Worm (Caenorhabditis elegans) whole organism, midembryonic: ENCODE results near the gene K02F3.2.

ENCODE experiments used
- T22C8.4 ChIP-seq: fragments of 200-800 bp; sonication (Bioruptor generic); IDR thresholded peaks from 2 replicates; pipeline ENCODE4 v1.3.6; 2022; ENCODE audit warnings: missing genetic modification characterization, missing compliant biosample characterization
- cog-1 ChIP-seq: sonication (generic microtip); optimal IDR thresholded peaks from 2 replicates; lab custom pipeline; 2016; ENCODE audit warnings: missing genetic modification characterization, missing compliant biosample characterization
- flt-1 ChIP-seq: fragments of 200-800 bp; sonication (Bioruptor generic); IDR thresholded peaks from 2 replicates; pipeline ENCODE4 v1.3.6; 2022; ENCODE audit warnings: missing genetic modification characterization, missing compliant biosample characterization
- klf-2 ChIP-seq: fragments of 200-800 bp; sonication (Bioruptor generic); conservative IDR thresholded peaks from 2 replicates; pipeline ENCODE4 v1.3.6; 2022; ENCODE audit warnings: missing genetic modification reagents, missing genetic modification characterization, missing compliant biosample characterization
- med-1 ChIP-seq: sonication (generic microtip); optimal IDR thresholded peaks from 2 replicates; lab custom pipeline; 2017; ENCODE audit warnings: missing genetic modification characterization, mild to moderate bottlenecking, missing compliant biosample characterization, antibody characterized with exemption, missing genetic modification reagents; ENCODE audit not compliant: insufficient read depth
- ref-1 ChIP-seq: fragments of 200-800 bp; sonication (Bioruptor generic); conservative IDR thresholded peaks from 2 replicates; pipeline ENCODE4 v1.3.6; 2022; ENCODE audit warnings: missing genetic modification reagents, missing genetic modification characterization, missing compliant biosample characterization
- tab-1 ChIP-seq: fragments of 200-800 bp; sonication (Bioruptor generic); IDR thresholded peaks from 2 replicates; pipeline ENCODE4 v1.3.6; 2022; ENCODE audit warnings: missing genetic modification characterization, missing compliant biosample characterization
- ztf-23 ChIP-seq: fragments of 200-800 bp; sonication (Bioruptor generic); IDR thresholded peaks from 2 replicates; pipeline ENCODE4 v1.3.6; 2022; ENCODE audit warnings: missing genetic modification reagents, missing genetic modification characterization, missing compliant biosample characterization
- ztf-29 ChIP-seq: fragments of 200-800 bp; sonication (Bioruptor generic); IDR thresholded peaks from 2 replicates; pipeline ENCODE4 v1.3.6; 2022; ENCODE audit warnings: missing genetic modification reagents, missing genetic modification characterization, missing compliant biosample characterization

Gene K02F3.2

ce11 chrIII:868866-869265 is 23.2 kb downstream of the K02F3.2 start:
- no peak for TF ChIP-seq T22C8.4 (GFP tag; lab: Robert Waterston, UW)
- TF ChIP-seq flt-1 (GFP tag; lab: Robert Waterston, UW) = no peak
- no peak for TF ChIP-seq tab-1 (GFP tag; lab: Robert Waterston, UW)
- no peak for TF ChIP-seq klf-2
- TF ChIP-seq ztf-23 (GFP tag; lab: Robert Waterston, UW) = no peak
- no peak for TF ChIP-seq cog-1 (tag; lab: Kevin White, UChicago)
- no peak for TF ChIP-seq ref-1 (GFP tag; lab: Robert Waterston, UW)
- no peak for TF ChIP-seq med-1
- no peak for TF ChIP-seq ztf-29 (GFP tag; lab: Robert Waterston, UW)

ce11 chrIII:869869-870268 is 24.2 kb downstream of the K02F3.2 start, which contains the start of gene T24C4.2:
TSS of gene T24C4.2 (minus strand) at chrIII:869969.
- TF ChIP-seq flt-1 (GFP tag; lab: Robert Waterston, UW) (no peak), T22C8.4 (GFP tag; lab: Robert Waterston, UW) (0 out of 2 replicates have a peak, but pooled peaks have one; percentile 19)

ce11 chrIII:870555-870954 is 24.9 kb downstream of the K02F3.2 start:
- no peak for TF ChIP-seq T22C8.4 (GFP tag; lab: Robert Waterston, UW)

ce11 chrIII:872373-872772 is 26.7 kb downstream of the K02F3.2 start, which contains the start of the genes T24C4.3 and clc-20:
TSS of gene T24C4.3 (minus strand) at chrIII:872473.
TSS of gene clc-20 (plus strand) at chrIII:872583.
- TF ChIP-seq med-1 (no peak), T22C8.4 (GFP tag; lab: Robert Waterston, UW) (no peak), flt-1 (GFP tag; lab: Robert Waterston, UW) (no peak), cog-1 (tag; lab: Kevin White, UChicago) (no peak)

- TF ChIP-seq cog-1 (tag; lab: Kevin White, UChicago) (no peak), med-1 (no peak), flt-1 (GFP tag; lab: Robert Waterston, UW) (no peak), klf-2 (no peak), tab-1 (GFP tag; lab: Robert Waterston, UW) (no peak), T22C8.4 (GFP tag; lab: Robert Waterston, UW) (no peak), ztf-23 (GFP tag; lab: Robert Waterston, UW) (no peak), ref-1 (GFP tag; lab: Robert Waterston, UW) (no peak)
These were observed 27.8 kb downstream of the K02F3.2 start, which contains the start of gene clc-19 for ce11 chrIII:873432-873831. TSS of gene clc-19 (minus strand) at chrIII:873566.

- TF ChIP-seq ztf-23 (GFP tag; lab: Robert Waterston, UW) (no peak), T22C8.4 (GFP tag; lab: Robert Waterston, UW) (no peak), klf-2 (no peak), ztf-29 (GFP tag; lab: Robert Waterston, UW) (no peak), med-1 (no peak), cog-1 (tag; lab: Kevin White, UChicago) (no peak), tab-1 (GFP tag; lab: Robert Waterston, UW) (no peak), flt-1 (GFP tag; lab: Robert Waterston, UW) (no peak), ref-1 (GFP tag; lab: Robert Waterston, UW) (no peak)
These were observed 34.0 kb downstream of the K02F3.2 start, which contains the start of the genes T24C4.5 and ucr-2.3 for ce11 chrIII:879634-880033. TSS of gene T24C4.5 (minus strand) at chrIII:879734. TSS of gene ucr-2.3 (plus strand) at chrIII:879860.

- no peak for TF ChIP-seq tab-1 (GFP tag; lab: Robert Waterston, UW)
- TF ChIP-seq klf-2 = no peak
- no peak for TF ChIP-seq ref-1 (GFP tag; lab: Robert Waterston, UW)
- TF ChIP-seq med-1 = no peak
- no peak for TF ChIP-seq flt-1 (GFP tag; lab: Robert Waterston, UW)
- TF ChIP-seq cog-1 (tag; lab: Kevin White, UChicago) = no peak
- TF ChIP-seq ztf-23 (GFP tag; lab: Robert Waterston, UW) = no peak
- no peak for TF ChIP-seq T22C8.4 (GFP tag; lab: Robert Waterston, UW)
- no peak for TF ChIP-seq ztf-29 (GFP tag; lab: Robert Waterston, UW)
These were observed 35.2 kb downstream of the K02F3.2 start for ce11 chrIII:880840-881239.

- TF ChIP-seq tab-1 (GFP tag; lab: Robert Waterston, UW) = no peak
- no peak for TF ChIP-seq med-1
- no peak for TF ChIP-seq ref-1 (GFP tag; lab: Robert Waterston, UW)
- TF ChIP-seq ztf-29 (GFP tag; lab: Robert Waterston, UW) = no peak
- no peak for TF ChIP-seq ztf-23 (GFP tag; lab: Robert Waterston, UW)
- TF ChIP-seq flt-1 (GFP tag; lab: Robert Waterston, UW) = no peak
- no peak for TF ChIP-seq cog-1 (tag; lab: Kevin White, UChicago)
- TF ChIP-seq T22C8.4 (GFP tag; lab: Robert Waterston, UW) = no peak
- TF ChIP-seq klf-2 = no peak
These were observed 35.8 kb downstream of the K02F3.2 start for ce11 chrIII:881460-881859.

- no peak for TF ChIP-seq med-1
- no peak for TF ChIP-seq klf-2
- no peak for TF ChIP-seq cog-1 (tag; lab: Kevin White, UChicago)
- TF ChIP-seq ref-1 (GFP tag; lab: Robert Waterston, UW) = no peak
- TF ChIP-seq flt-1 (GFP tag; lab: Robert Waterston, UW) = no peak
- no peak for TF ChIP-seq T22C8.4 (GFP tag; lab: Robert Waterston, UW)
- TF ChIP-seq ztf-23 (GFP tag; lab: Robert Waterston, UW) = no peak
- no peak for TF ChIP-seq ztf-29 (GFP tag; lab: Robert Waterston, UW)
- no peak for TF ChIP-seq tab-1 (GFP tag; lab: Robert Waterston, UW)
These were observed 38.0 kb downstream of the K02F3.2 start for ce11 chrIII:883595-883994.

- TF ChIP-seq ztf-23 (GFP tag; lab: Robert Waterston, UW) = no peak
- no peak for TF ChIP-seq ref-1 (GFP tag; lab: Robert Waterston, UW)
- TF ChIP-seq cog-1 (tag; lab: Kevin White, UChicago) = no peak
- TF ChIP-seq flt-1 (GFP tag; lab: Robert Waterston, UW) = no peak
- TF ChIP-seq ztf-29 (GFP tag; lab: Robert Waterston, UW) = no peak
- no peak for TF ChIP-seq med-1
- no peak for TF ChIP-seq tab-1 (GFP tag; lab: Robert Waterston, UW)
- TF ChIP-seq T22C8.4 (GFP tag; lab: Robert Waterston, UW) = no peak
- TF ChIP-seq klf-2 = no peak
These were observed 41.1 kb downstream of the K02F3.2 start, which contains the start of gene zer-1 for ce11 chrIII:886726-887125. TSS of gene zer-1 (minus strand) at chrIII:886793.
